Fruit fly (Drosophila melanogaster): Measurements from ENCODE around the gene hoe1.

Gene hoe1

dm6 chr2L:4936325-4936869 lies 4.2 kb upstream of the hoe1 start, which contains the start of gene hoe2:
hoe2 (minus strand) TSS chr2L:4936450.
- no peak for TF ChIP-seq EcR (GFP tag; optimal IDR thresholded peaks at IDR 0.05)
- peak; percentile 60; the same call in 1 of the 2 replicates for TF ChIP-seq CG12605 (GFP tag; IDR thresholded peaks at IDR 0.05)

DNA sequence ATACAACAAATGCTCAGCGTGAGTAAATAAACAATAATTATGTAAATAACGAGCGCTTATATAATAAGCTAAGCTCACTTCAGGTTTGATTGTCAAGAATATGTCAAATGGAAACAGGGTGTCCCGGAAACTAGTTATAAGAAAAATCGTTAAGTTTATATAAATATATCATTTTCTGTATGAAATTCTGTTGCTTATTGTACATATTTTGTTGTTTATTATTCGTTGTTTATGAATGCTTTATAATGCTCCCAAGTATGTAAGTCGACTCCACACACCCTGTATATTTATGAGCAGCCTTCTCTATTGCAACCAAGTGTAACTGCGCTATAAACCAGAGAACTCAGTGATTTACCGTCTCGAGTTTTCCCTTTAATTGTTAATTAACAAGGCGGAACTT lies 1.6 kb downstream of the hoe1 start:
- TF ChIP-seq CG4496 (GFP tag; IDR thresholded peaks at IDR 0.05) (peak; percentile 35; the same call in 2 of the 3 replicates), CG32121 (GFP tag; IDR thresholded peaks at IDR 0.05) (peak; percentile 31; the same call in 1 of the 2 replicates), CG12605 (GFP tag; IDR thresholded peaks at IDR 0.05) (peak; percentile 57; the same call in 1 of the 2 replicates), Ets98B (GFP tag; IDR thresholded peaks at IDR 0.05) (peak; percentile 54; the same call in 1 of the 2 replicates), CG9948 (tag; optimal IDR thresholded peaks at IDR 0.05) (no peak), CG14655 (GFP tag; optimal IDR thresholded peaks at IDR 0.05) (peak; percentile 14), CG17806 (tag; optimal IDR thresholded peaks at IDR 0.05) (no peak)

dm6 chr2L:4928340-4928739 lies 3.8 kb downstream of the hoe1 start:
- TF ChIP-seq D1 (tag; optimal IDR thresholded peaks at IDR 0.05) (no peak), CG17806 (tag; optimal IDR thresholded peaks at IDR 0.05) (no peak), rn (GFP tag; IDR thresholded peaks at IDR 0.05) (no peak), Snoo (tag; optimal IDR thresholded peaks at IDR 0.05) (no peak), gl (tag; optimal IDR thresholded peaks at IDR 0.05) (no peak), CG4496 (GFP tag; IDR thresholded peaks at IDR 0.05) (peak; percentile 55; the same call in 2 of the 3 replicates), CG8301 (tag; optimal IDR thresholded peaks at IDR 0.05) (no peak), CG15710 (tag; optimal IDR thresholded peaks at IDR 0.05) (no peak), CG14655 (GFP tag; optimal IDR thresholded peaks at IDR 0.05) (no peak), Ets98B (GFP tag; IDR thresholded peaks at IDR 0.05) (no peak), CG8159 (tag; optimal IDR thresholded peaks at IDR 0.05) (no peak), CG10348 (GFP tag; IDR thresholded peaks at IDR 0.05) (no peak), CG13204 (GFP tag; optimal IDR thresholded peaks at IDR 0.05) (no peak), CG9948 (tag; optimal IDR thresholded peaks at IDR 0.05) (no peak), CG12605 (GFP tag; IDR thresholded peaks at IDR 0.05) (peak; percentile 28; the same call in 1 of the 2 replicates)

DNA sequence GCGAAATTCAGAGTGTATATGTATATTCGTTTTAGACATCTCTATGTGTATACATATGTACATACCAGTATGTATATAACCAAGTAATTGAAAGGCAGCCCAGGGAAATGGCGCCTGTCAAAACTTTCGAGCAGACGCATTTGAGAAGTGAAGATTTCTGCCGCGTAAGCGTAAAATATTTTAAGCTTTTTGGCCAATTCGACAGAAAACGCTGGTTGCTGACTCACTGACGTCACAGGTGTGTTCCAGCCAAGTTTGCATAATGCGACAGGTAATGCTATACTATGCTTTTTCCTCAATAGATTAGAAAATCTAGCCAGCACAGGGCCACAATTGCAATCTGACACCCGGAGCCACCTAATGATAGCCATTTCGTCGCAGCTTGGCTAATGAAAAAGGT lies 15.4 kb downstream of the hoe1 start:
- TF ChIP-seq gl (tag; optimal IDR thresholded peaks at IDR 0.05) (no peak), CG9948 (tag; optimal IDR thresholded peaks at IDR 0.05) (no peak), CG10348 (GFP tag; IDR thresholded peaks at IDR 0.05) (no peak), EcR (GFP tag; optimal IDR thresholded peaks at IDR 0.05) (no peak), CG13204 (GFP tag; optimal IDR thresholded peaks at IDR 0.05) (no peak), CG8301 (tag; optimal IDR thresholded peaks at IDR 0.05) (no peak), CG8159 (tag; optimal IDR thresholded peaks at IDR 0.05) (no peak), Ets98B (GFP tag; IDR thresholded peaks at IDR 0.05) (no peak), CG32121 (GFP tag; IDR thresholded peaks at IDR 0.05) (no peak), CG4496 (GFP tag; IDR thresholded peaks at IDR 0.05) (no peak), CG17806 (tag; optimal IDR thresholded peaks at IDR 0.05) (no peak), CG14655 (GFP tag; optimal IDR thresholded peaks at IDR 0.05) (no peak)

- TF ChIP-seq CG9948 (tag; optimal IDR thresholded peaks at IDR 0.05) (peak; percentile 56), CG13204 (GFP tag; optimal IDR thresholded peaks at IDR 0.05) (peak; percentile 22), CG4496 (GFP tag; IDR thresholded peaks at IDR 0.05) (no peak), CG32121 (GFP tag; IDR thresholded peaks at IDR 0.05) (no peak), rn (GFP tag; IDR thresholded peaks at IDR 0.05) (no peak), Ets98B (GFP tag; IDR thresholded peaks at IDR 0.05) (no peak), EcR (GFP tag; optimal IDR thresholded peaks at IDR 0.05) (no peak), CG12605 (GFP tag; IDR thresholded peaks at IDR 0.05) (no peak), CG8159 (tag; optimal IDR thresholded peaks at IDR 0.05) (peak; percentile 75), CG14655 (GFP tag; optimal IDR thresholded peaks at IDR 0.05) (peak; percentile 60), D1 (tag; optimal IDR thresholded peaks at IDR 0.05) (no peak), Snoo (tag; optimal IDR thresholded peaks at IDR 0.05) (peak; percentile 41), fd96Ca (GFP tag; IDR thresholded peaks at IDR 0.05) (no peak; the same call in 2 of the 3 replicates), CG10348 (GFP tag; IDR thresholded peaks at IDR 0.05) (no peak), CG15710 (tag; optimal IDR thresholded peaks at IDR 0.05) (peak; percentile 63), CG17806 (tag; optimal IDR thresholded peaks at IDR 0.05) (peak; percentile 33), CG8301 (tag; optimal IDR thresholded peaks at IDR 0.05) (peak; percentile 9), gl (tag; optimal IDR thresholded peaks at IDR 0.05) (no peak), Pif1A (GFP tag; optimal IDR thresholded peaks at IDR 0.05) (no peak), CG34367 (tag; optimal IDR thresholded peaks at IDR 0.05) (peak; percentile 30), Pif1B (GFP tag; optimal IDR thresholded peaks at IDR 0.05) (peak; percentile 9)
These were observed 16.4 kb downstream of the hoe1 start for dm6 chr2L:4915715-4916153.

DNA sequence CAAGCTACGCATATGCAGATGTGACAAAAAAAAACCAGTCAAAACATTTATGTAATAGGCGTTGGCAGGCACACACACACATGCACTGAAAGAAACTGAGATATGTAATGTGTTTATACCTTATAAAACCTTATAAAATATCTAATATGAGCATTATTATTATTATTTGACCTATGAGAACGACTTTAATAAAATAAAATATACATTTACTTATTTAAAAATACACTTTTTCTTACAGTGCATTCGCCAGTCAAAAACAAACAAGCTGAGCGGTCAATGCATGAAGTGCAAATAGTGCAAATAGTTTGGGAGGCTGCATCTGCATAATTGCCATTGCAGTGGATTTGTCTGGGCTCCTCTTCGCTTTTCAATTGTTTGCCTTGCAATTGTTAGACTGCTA lies 24.2 kb downstream of the hoe1 start:
- TF ChIP-seq CG14655 (GFP tag; optimal IDR thresholded peaks at IDR 0.05): peak; percentile 60
- no peak for TF ChIP-seq CG13204 (GFP tag; optimal IDR thresholded peaks at IDR 0.05)
- peak; percentile 65; the same call in 1 of the 2 replicates for TF ChIP-seq rn (GFP tag; IDR thresholded peaks at IDR 0.05)
- 0 out of 2 replicates have a peak, but pooled peaks have one; percentile 23 for TF ChIP-seq CG10348 (GFP tag; IDR thresholded peaks at IDR 0.05)
- no peak for TF ChIP-seq gl (tag; optimal IDR thresholded peaks at IDR 0.05)
- TF ChIP-seq Pif1B (GFP tag; optimal IDR thresholded peaks at IDR 0.05): peak; percentile 57
- TF ChIP-seq CG8301 (tag; optimal IDR thresholded peaks at IDR 0.05): peak; percentile 22
- no peak for TF ChIP-seq D1 (tag; optimal IDR thresholded peaks at IDR 0.05)
- TF ChIP-seq CG8159 (tag; optimal IDR thresholded peaks at IDR 0.05): peak; percentile 42
- peak; percentile 92 for TF ChIP-seq CG32121 (GFP tag; IDR thresholded peaks at IDR 0.05)
- peak; percentile 84 for TF ChIP-seq CG4496 (GFP tag; IDR thresholded peaks at IDR 0.05)
- peak; percentile 24 for TF ChIP-seq CG17806 (tag; optimal IDR thresholded peaks at IDR 0.05)
- TF ChIP-seq Snoo (tag; optimal IDR thresholded peaks at IDR 0.05): peak; percentile 47
- TF ChIP-seq Pif1A (GFP tag; optimal IDR thresholded peaks at IDR 0.05): peak; percentile 60
- peak; percentile 64; the same call in 1 of the 2 replicates for TF ChIP-seq CG12605 (GFP tag; IDR thresholded peaks at IDR 0.05)
- peak; percentile 83 for TF ChIP-seq Ets98B (GFP tag; IDR thresholded peaks at IDR 0.05)
- TF ChIP-seq fd96Ca (GFP tag; IDR thresholded peaks at IDR 0.05): peak; percentile 62; the same call in 2 of the 3 replicates
- TF ChIP-seq EcR (GFP tag; optimal IDR thresholded peaks at IDR 0.05): no peak
- TF ChIP-seq CG15710 (tag; optimal IDR thresholded peaks at IDR 0.05): peak; percentile 20
- no peak for TF ChIP-seq CG34367 (tag; optimal IDR thresholded peaks at IDR 0.05)
- peak; percentile 24 for TF ChIP-seq CG9948 (tag; optimal IDR thresholded peaks at IDR 0.05)
